Fruit fly (Drosophila melanogaster) whole organism, embryonic: ENCODE data around the gene Mkp3.

Experiments
- B-H1 ChIP-seq: fragments of 200-800 bp; sonication (Bioruptor generic); IDR thresholded peaks from 3 replicates; pipeline ENCODE4 v1.3.6; 2022; ENCODE audit warnings: missing biosample characterization, missing genetic modification characterization
- BtbVII ChIP-seq: fragments of 200-800 bp; sonication (Bioruptor generic); optimal IDR thresholded peaks from 3 replicates; lab custom pipeline; 2017; ENCODE audit warnings: missing biosample characterization, mild to moderate bottlenecking, missing genetic modification characterization
- CG10209 ChIP-seq: fragments of 200-800 bp; sonication (Bioruptor generic); optimal IDR thresholded peaks from 3 replicates; lab custom pipeline; 2017; ENCODE audit warnings: missing biosample characterization, mild to moderate bottlenecking, missing genetic modification characterization, missing genetic modification reagents
- CG11247 ChIP-seq: fragments of 200-800 bp; sonication (Bioruptor generic); IDR thresholded peaks from 2 replicates; pipeline ENCODE4 v1.3.6; 2022; ENCODE audit warnings: missing biosample characterization, missing genetic modification characterization
- CG1233 ChIP-seq: fragments of 200-800 bp; sonication (Bioruptor generic); optimal IDR thresholded peaks from 4 replicates; lab custom pipeline; 2018; ENCODE audit warnings: missing biosample characterization, mild to moderate bottlenecking, missing genetic modification characterization
- CG12769 ChIP-seq: fragments of 200-800 bp; sonication (Bioruptor generic); optimal IDR thresholded peaks from 2 replicates; lab custom pipeline; 2019; ENCODE audit warnings: missing biosample characterization, mild to moderate bottlenecking, missing genetic modification characterization, moderate library complexity
- CG14014 ChIP-seq: fragments of 200-800 bp; sonication (Bioruptor generic); IDR thresholded peaks from 2 replicates; pipeline ENCODE4 v1.3.6; 2022; ENCODE audit warnings: missing biosample characterization, missing genetic modification characterization
- CG15269 ChIP-seq: fragments of 200-800 bp; sonication (Bioruptor generic); optimal IDR thresholded peaks from 2 replicates; lab custom pipeline; 2018; ENCODE audit warnings: missing biosample characterization, mild to moderate bottlenecking, missing genetic modification characterization, moderate library complexity
- CG18011 ChIP-seq: fragments of 200-800 bp; sonication (Bioruptor generic); optimal IDR thresholded peaks from 2 replicates; lab custom pipeline; 2017; ENCODE audit warnings: missing biosample characterization, missing genetic modification characterization, mild to moderate bottlenecking, moderate library complexity, missing genotype
- CG18476 ChIP-seq: fragments of 200-800 bp; sonication (Bioruptor generic); optimal IDR thresholded peaks from 2 replicates; lab custom pipeline; 2016; ENCODE audit warnings: missing biosample characterization, mild to moderate bottlenecking, missing genetic modification characterization
- CG3407 ChIP-seq: fragments of 200-800 bp; sonication (Bioruptor generic); optimal IDR thresholded peaks from 2 replicates; lab custom pipeline; 2018; ENCODE audit warnings: missing biosample characterization, mild to moderate bottlenecking, missing genetic modification characterization
- CG34376 ChIP-seq: fragments of 200-800 bp; sonication (Bioruptor generic); optimal IDR thresholded peaks from 2 replicates; lab custom pipeline; 2018; ENCODE audit warnings: missing biosample characterization, mild to moderate bottlenecking, missing genetic modification characterization
- CG4617 ChIP-seq: fragments of 200-800 bp; sonication (Bioruptor generic); optimal IDR thresholded peaks from 3 replicates; lab custom pipeline; 2016; ENCODE audit warnings: missing biosample characterization, missing genetic modification characterization, borderline replicate concordance
- CG4707 ChIP-seq: fragments of 200-800 bp; sonication (Bioruptor generic); optimal IDR thresholded peaks from 2 replicates; lab custom pipeline; 2018; ENCODE audit warnings: missing biosample characterization, mild to moderate bottlenecking, missing genetic modification characterization, moderate library complexity
- CG4854 ChIP-seq: fragments of 200-800 bp; sonication (Bioruptor generic); optimal IDR thresholded peaks from 2 replicates; lab custom pipeline; 2016; ENCODE audit warnings: missing biosample characterization, missing genetic modification characterization, inconsistent platforms
- CG5953 ChIP-seq: fragments of 200-800 bp; sonication (Bioruptor generic); IDR thresholded peaks from 2 replicates; pipeline ENCODE4 v1.3.6; 2022; ENCODE audit warnings: missing biosample characterization, missing genetic modification characterization
- CG6254 ChIP-seq: fragments of 200-800 bp; sonication (Bioruptor generic); optimal IDR thresholded peaks from 3 replicates; lab custom pipeline; 2017; ENCODE audit warnings: mild to moderate bottlenecking, missing biosample characterization, missing genetic modification reagents, missing genetic modification characterization
- CG6813 ChIP-seq: fragments of 200-800 bp; sonication (Bioruptor generic); optimal IDR thresholded peaks from 2 replicates; lab custom pipeline; 2017; ENCODE audit warnings: missing biosample characterization, missing genetic modification characterization, mild to moderate bottlenecking, moderate library complexity, missing genetic modification reagents
- CG7372 ChIP-seq: fragments of 200-800 bp; sonication (Bioruptor generic); IDR thresholded peaks from 2 replicates; pipeline ENCODE4 v1.3.6; 2022; ENCODE audit warnings: missing biosample characterization, missing genetic modification characterization
- CG7786 ChIP-seq: fragments of 200-800 bp; sonication (Bioruptor generic); optimal IDR thresholded peaks from 2 replicates; lab custom pipeline; 2016; ENCODE audit warnings: missing biosample characterization, missing genetic modification characterization
- CG7987 ChIP-seq: fragments of 200-800 bp; sonication (Bioruptor generic); optimal IDR thresholded peaks from 2 replicates; lab custom pipeline; 2018; ENCODE audit warnings: missing biosample characterization, mild to moderate bottlenecking, missing genetic modification characterization, moderate library complexity
- CG8359 ChIP-seq: fragments of 200-800 bp; sonication (Bioruptor generic); optimal IDR thresholded peaks from 2 replicates; lab custom pipeline; 2017; ENCODE audit warnings: missing biosample characterization, mild to moderate bottlenecking, missing genetic modification characterization, borderline replicate concordance
- CG9932 ChIP-seq: fragments of 200-800 bp; sonication (Bioruptor generic); IDR thresholded peaks from 2 replicates; pipeline ENCODE4 v1.3.6; 2022; ENCODE audit warnings: missing biosample characterization, missing genetic modification characterization
- D19B ChIP-seq: fragments of 200-800 bp; sonication (Bioruptor generic); optimal IDR thresholded peaks from 2 replicates; lab custom pipeline; 2017; ENCODE audit warnings: missing biosample characterization, mild to moderate bottlenecking, missing genetic modification characterization
- Dll ChIP-seq: fragments of 200-800 bp; sonication (Bioruptor generic); IDR thresholded peaks from 4 replicates; pipeline ENCODE4 v1.3.6; 2022; ENCODE audit warnings: missing biosample characterization, missing genetic modification characterization; ENCODE audit not compliant: partially characterized antibody
- Elba2 ChIP-seq: fragments of 200-800 bp; sonication (Bioruptor generic); optimal IDR thresholded peaks from 3 replicates; lab custom pipeline; 2016; ENCODE audit warnings: missing biosample characterization, missing genetic modification characterization
- H15 ChIP-seq: fragments of 200-800 bp; sonication (Bioruptor generic); IDR thresholded peaks from 3 replicates; pipeline ENCODE4 v1.3.6; 2022; ENCODE audit warnings: missing biosample characterization, missing genetic modification characterization
- HLH4C ChIP-seq: fragments of 200-800 bp; sonication (Bioruptor generic); IDR thresholded peaks from 3 replicates; pipeline ENCODE4 v1.3.6; 2022; ENCODE audit warnings: missing biosample characterization, missing genetic modification characterization; ENCODE audit not compliant: partially characterized antibody
- Lhr ChIP-seq: fragments of 200-800 bp; sonication (Bioruptor generic); optimal IDR thresholded peaks from 3 replicates; lab custom pipeline; 2017; ENCODE audit warnings: mild to moderate bottlenecking, missing biosample characterization, missing genetic modification reagents, missing genetic modification characterization
- Six4 ChIP-seq: fragments of 200-800 bp; sonication (Bioruptor generic); optimal IDR thresholded peaks from 2 replicates; lab custom pipeline; 2016; ENCODE audit warnings: missing biosample characterization, missing genetic modification characterization
- Ssrp ChIP-seq: fragments of 200-800 bp; sonication (Bioruptor generic); optimal IDR thresholded peaks from 2 replicates; lab custom pipeline; 2018; ENCODE audit warnings: missing biosample characterization, mild to moderate bottlenecking, missing genetic modification characterization, moderate library complexity
- Xrp1 ChIP-seq: fragments of 200-800 bp; sonication (Bioruptor generic); IDR thresholded peaks from 2 replicates; pipeline ENCODE4 v1.3.6; 2022; ENCODE audit warnings: missing biosample characterization, missing genetic modification characterization
- dan ChIP-seq: fragments of 200-800 bp; sonication (Bioruptor generic); IDR thresholded peaks from 2 replicates; pipeline ENCODE4 v1.3.6; 2022; ENCODE audit warnings: missing biosample characterization, missing genetic modification characterization
- fru ChIP-seq: fragments of >200 bp; optimal IDR thresholded peaks from 2 replicates; lab custom pipeline; 2017
- fu2 ChIP-seq: fragments of 200-800 bp; sonication (Bioruptor generic); optimal IDR thresholded peaks from 2 replicates; lab custom pipeline; 2016; ENCODE audit warnings: missing biosample characterization, missing genetic modification characterization
- grau ChIP-seq: fragments of 200-800 bp; optimal IDR thresholded peaks from 3 replicates; lab custom pipeline; 2019; ENCODE audit warnings: missing biosample characterization, mild to moderate bottlenecking, missing genetic modification characterization, moderate library complexity
- hbn ChIP-seq: fragments of 200-800 bp; sonication (Bioruptor generic); IDR thresholded peaks from 2 replicates; pipeline ENCODE4 v1.3.6; 2022; ENCODE audit warnings: missing biosample characterization, missing genetic modification characterization; ENCODE audit not compliant: partially characterized antibody
- hkb ChIP-seq, 2 experiments: fragments of 200-800 bp in 1 of 2; fragments of >200 bp in 1 of 2; sonication (Bioruptor generic) in 1 of 2; IDR thresholded peaks in 1 of 2; optimal IDR thresholded peaks in 1 of 2; 2 replicates each; pipeline versions ENCODE4 v1.3.6 to Lab custom; 2017 to 2022; ENCODE audit warnings: missing biosample characterization in 1 of 2, missing genetic modification characterization in 1 of 2
- jumu ChIP-seq: fragments of 200-800 bp; sonication (Bioruptor generic); optimal IDR thresholded peaks from 3 replicates; lab custom pipeline; 2016; ENCODE audit warnings: missing biosample characterization, missing genetic modification characterization
- lab ChIP-seq: fragments of 200-800 bp; sonication (Bioruptor generic); optimal IDR thresholded peaks from 3 replicates; lab custom pipeline; 2017; ENCODE audit warnings: missing biosample characterization, missing genetic modification characterization, mild to moderate bottlenecking, moderate library complexity, missing genetic modification reagents
- lbe ChIP-seq: fragments of 200-800 bp; sonication (Bioruptor generic); optimal IDR thresholded peaks from 2 replicates; lab custom pipeline; 2016; ENCODE audit warnings: missing biosample characterization, mild to moderate bottlenecking, missing genetic modification characterization
- nau ChIP-seq: fragments of 200-800 bp; sonication (Bioruptor generic); optimal IDR thresholded peaks from 3 replicates; lab custom pipeline; 2017; ENCODE audit warnings: missing biosample characterization, mild to moderate bottlenecking, missing genetic modification characterization, missing genetic modification reagents
- nerfin-1 ChIP-seq: fragments of 200-800 bp; sonication (Bioruptor generic); optimal IDR thresholded peaks from 3 replicates; lab custom pipeline; 2019; ENCODE audit warnings: missing biosample characterization, mild to moderate bottlenecking, missing genetic modification characterization, moderate library complexity
- org-1 ChIP-seq: fragments of 200-800 bp; sonication (Bioruptor generic); optimal IDR thresholded peaks from 2 replicates; lab custom pipeline; 2017; ENCODE audit warnings: missing biosample characterization, missing genetic modification characterization
- pum ChIP-seq: fragments of 200-800 bp; sonication (Bioruptor generic); optimal IDR thresholded peaks from 2 replicates; lab custom pipeline; 2016; ENCODE audit warnings: missing biosample characterization, missing genetic modification characterization
- ro ChIP-seq: fragments of 200-800 bp; sonication (Bioruptor generic); IDR thresholded peaks from 2 replicates; pipeline ENCODE4 v1.3.6; 2022; ENCODE audit warnings: missing biosample characterization, missing genetic modification characterization
- scrt ChIP-seq: fragments of 200-800 bp; sonication (Bioruptor generic); optimal IDR thresholded peaks from 2 replicates; lab custom pipeline; 2018; ENCODE audit warnings: missing biosample characterization, mild to moderate bottlenecking, missing genetic modification characterization, moderate library complexity
- sug ChIP-seq: fragments of 200-800 bp; optimal IDR thresholded peaks from 2 replicates; lab custom pipeline; 2019; ENCODE audit warnings: missing biosample characterization, mild to moderate bottlenecking, missing genetic modification characterization, moderate library complexity

The Mkp3 gene

dm6 chr3L:19045299-19046025 is 40.8 kb downstream of the Mkp3 start, which contains the start of gene nkd (continued):
- TF ChIP-seq D19B (GFP tag; lab: Kevin White, UChicago) (peak; percentile 91), Ssrp (tag; lab: Kevin White, UChicago) (peak; percentile 85), HLH4C (GFP tag; lab: Robert Waterston, UW) (peak; percentile 9; the same call in 2 of the 3 replicates), fru (no peak), CG11247 (GFP tag; lab: Robert Waterston, UW) (peak; percentile 77), hkb (optimal IDR thresholded peaks at IDR 0.05; lab: Kevin White, UChicago) (no peak), hkb (GFP tag; IDR thresholded peaks at IDR 0.05; lab: Robert Waterston, UW) (peak; percentile 94), fu2 (peak; percentile 15), CG34376 (GFP tag; lab: Kevin White, UChicago) (peak; percentile 72), grau (tag; lab: Kevin White, UChicago) (peak; percentile 90), ro (peak; percentile 77), CG5953 (GFP tag; lab: Robert Waterston, UW) (peak; percentile 90), CG10209 (GFP tag; lab: Kevin White, UChicago) (peak; percentile 87), scrt (GFP tag; lab: Kevin White, UChicago) (peak; percentile 67), H15 (GFP tag; lab: Robert Waterston, UW) (peak; percentile 65; the same call in 2 of the 3 replicates), Elba2 (GFP tag; lab: Kevin White, UChicago) (peak; percentile 19), org-1 (peak; percentile 64), nerfin-1 (tag; lab: Kevin White, UChicago) (peak; percentile 84), CG9932 (GFP tag; lab: Robert Waterston, UW) (peak; percentile 93), jumu (GFP tag; lab: Kevin White, UChicago) (no peak), CG7786 (peak; percentile 66), Lhr (GFP tag; lab: Kevin White, UChicago) (peak; percentile 40), CG4617 (GFP tag; lab: Kevin White, UChicago) (peak; percentile 53), CG15269 (tag; lab: Kevin White, UChicago) (peak; percentile 95), lbe (GFP tag; lab: Kevin White, UChicago) (peak; percentile 75), lab (GFP tag; lab: Kevin White, UChicago) (peak; percentile 80), CG6813 (peak; percentile 83), dan (no peak), B-H1 (GFP tag; lab: Robert Waterston, UW) (peak; percentile 90), Six4 (GFP tag; lab: Kevin White, UChicago) (peak; percentile 88), Dll (GFP tag; lab: Robert Waterston, UW) (peak; percentile 39; the same call in 1 of the 4 replicates), CG18011 (GFP tag; lab: Kevin White, UChicago) (peak; percentile 47), CG3407 (GFP tag; lab: Kevin White, UChicago) (peak; percentile 72), CG4854 (GFP tag; lab: Kevin White, UChicago) (peak; percentile 65), Xrp1 (GFP tag; lab: Robert Waterston, UW) (peak; percentile 98), hbn (GFP tag; lab: Robert Waterston, UW) (peak; percentile 18; the same call in 1 of the 2 replicates), CG4707 (GFP tag; lab: Kevin White, UChicago) (peak; percentile 79), CG1233 (peak; percentile 82), CG7372 (GFP tag; lab: Robert Waterston, UW) (peak; percentile 86), CG14014 (GFP tag; lab: Robert Waterston, UW) (peak; percentile 95), BtbVII (peak; percentile 40), CG7987 (peak; percentile 58), CG6254 (GFP tag; lab: Kevin White, UChicago) (peak; percentile 56), nau (GFP tag; lab: Kevin White, UChicago) (peak; percentile 29), CG18476 (peak; percentile 65), sug (tag; lab: Kevin White, UChicago) (peak; percentile 70), CG12769 (tag; lab: Kevin White, UChicago) (peak; percentile 60), CG8359 (no peak), pum (GFP tag; lab: Kevin White, UChicago) (peak; percentile 42)
